Worm (Caenorhabditis elegans): ENCODE measurements around the gene ugt-57.

ugt-57 gene

ce11 chrX:7019733-7020132 lies 28.2 kb downstream of the ugt-57 start, which contains the start of gene cah-5:
cah-5 (plus strand) TSS chrX:7020033.
- TF ChIP-seq unc-62 (GFP tag; optimal IDR thresholded peaks at IDR 0.05), result no peak

- TF ChIP-seq unc-62 (GFP tag; optimal IDR thresholded peaks at IDR 0.05), result no peak
Measured at ce11 chrX:7028836-7029235, 37.3 kb downstream of the ugt-57 start, which contains the start of gene flp-26. flp-26 (plus strand) TSS chrX:7029136.

ce11 chrX:7033716-7034270 lies 42.3 kb downstream of the ugt-57 start:
- no peak for TF ChIP-seq unc-62 (GFP tag; optimal IDR thresholded peaks at IDR 0.05)

- no peak for TF ChIP-seq unc-62 (GFP tag; optimal IDR thresholded peaks at IDR 0.05)
Measured at ce11 chrX:7035937-7036336, 44.4 kb downstream of the ugt-57 start, which contains the start of gene cest-19. cest-19 (minus strand) TSS chrX:7036037.

- TF ChIP-seq unc-62 (GFP tag; optimal IDR thresholded peaks at IDR 0.05), result no peak
Measured at ce11 chrX:7037998-7038397, 46.5 kb downstream of the ugt-57 start.

- no peak for TF ChIP-seq unc-62 (GFP tag; optimal IDR thresholded peaks at IDR 0.05)
Measured at ce11 chrX:7040760-7041159, 49.2 kb downstream of the ugt-57 start.

Data from whole organism, dauer.